Worm (Caenorhabditis elegans) whole organism, midembryonic: Measurements from ENCODE around the gene C16C10.1.

Source experiments
- T22C8.4 ChIP-seq: fragments of 200-800 bp; sonication (Bioruptor generic); IDR thresholded peaks from 2 replicates; pipeline ENCODE4 v1.3.6; 2022; ENCODE audit warnings: missing genetic modification characterization, missing compliant biosample characterization
- flt-1 ChIP-seq: fragments of 200-800 bp; sonication (Bioruptor generic); IDR thresholded peaks from 2 replicates; pipeline ENCODE4 v1.3.6; 2022; ENCODE audit warnings: missing genetic modification characterization, missing compliant biosample characterization
- med-1 ChIP-seq: sonication (generic microtip); optimal IDR thresholded peaks from 2 replicates; lab custom pipeline; 2017; ENCODE audit warnings: missing genetic modification characterization, mild to moderate bottlenecking, missing compliant biosample characterization, antibody characterized with exemption, missing genetic modification reagents; ENCODE audit not compliant: insufficient read depth
- ztf-23 ChIP-seq: fragments of 200-800 bp; sonication (Bioruptor generic); IDR thresholded peaks from 2 replicates; pipeline ENCODE4 v1.3.6; 2022; ENCODE audit warnings: missing genetic modification reagents, missing genetic modification characterization, missing compliant biosample characterization
- ztf-29 ChIP-seq: fragments of 200-800 bp; sonication (Bioruptor generic); IDR thresholded peaks from 2 replicates; pipeline ENCODE4 v1.3.6; 2022; ENCODE audit warnings: missing genetic modification reagents, missing genetic modification characterization, missing compliant biosample characterization

DNA sequence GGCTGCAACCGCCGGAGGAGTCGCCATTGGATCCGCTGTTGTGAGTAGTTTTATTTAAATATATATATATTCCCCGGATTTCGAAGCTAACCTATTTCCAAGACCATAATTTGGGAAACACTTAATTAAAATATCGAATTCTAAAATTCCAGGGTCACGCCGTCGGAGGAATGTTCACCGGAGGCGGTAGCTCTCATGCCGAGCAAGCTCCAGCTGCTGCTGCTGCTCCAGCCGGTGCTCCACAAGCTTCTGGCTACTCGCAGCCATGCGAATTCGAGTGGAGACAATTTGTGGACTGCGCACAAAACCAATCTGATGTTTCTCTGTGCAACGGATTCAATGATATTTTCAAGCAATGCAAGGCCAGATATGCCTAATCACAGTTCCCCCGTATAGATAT is 28.9 kb downstream of the C16C10.1 start:
- TF ChIP-seq T22C8.4 (GFP tag; lab: Robert Waterston, UW) (no peak), flt-1 (GFP tag; lab: Robert Waterston, UW) (no peak), ztf-23 (GFP tag; lab: Robert Waterston, UW) (no peak), med-1 (no peak), ztf-29 (GFP tag; lab: Robert Waterston, UW) (no peak)
